Fruit fly (Drosophila melanogaster): ENCODE results near the gene Unc-76.

The Unc-76 gene

dm6 chrX:2070708-2071063 is 9.7 kb upstream of the Unc-76 start (continued):
- peak; percentile 20 for TF ChIP-seq Ravus (GFP tag; IDR thresholded peaks at IDR 0.05)
- peak in 1 of 2 experiments; percentile 24 for TF ChIP-seq Hr78 (GFP tag; optimal IDR thresholded peaks at IDR 0.05)
- TF ChIP-seq CG8359 (GFP tag; optimal IDR thresholded peaks at IDR 0.05; ENCODE audit: borderline replicate concordance), result no peak
- peak; percentile 44 for TF ChIP-seq Myb (GFP tag; optimal IDR thresholded peaks at IDR 0.05)
- no peak for TF ChIP-seq eve (GFP tag; optimal IDR thresholded peaks at IDR 0.05)
- no peak for TF ChIP-seq lov (optimal IDR thresholded peaks at IDR 0.05)
- no peak for TF ChIP-seq lov (GFP tag; IDR thresholded peaks at IDR 0.05)
- peak; percentile 31; the same call in 1 of the 2 replicates for TF ChIP-seq danr (GFP tag; IDR thresholded peaks at IDR 0.05)
- no peak for TF ChIP-seq fru (optimal IDR thresholded peaks at IDR 0.05)
- TF ChIP-seq CG9932 (GFP tag; IDR thresholded peaks at IDR 0.05), result peak; percentile 83
- TF ChIP-seq bsh (GFP tag; optimal IDR thresholded peaks at IDR 0.05), result peak; percentile 31 to 49
- TF ChIP-seq dimm (GFP tag; IDR thresholded peaks at IDR 0.05), result 0 out of 2 replicates have a peak, but pooled peaks have one; percentile 23
- TF ChIP-seq ro (GFP tag; IDR thresholded peaks at IDR 0.05), result 0 out of 2 replicates have a peak, but pooled peaks have one; percentile 44
- TF ChIP-seq ssp (GFP tag; IDR thresholded peaks at IDR 0.05), result peak; percentile 51; the same call in 1 of the 2 replicates
- TF ChIP-seq ash1 (GFP tag; optimal IDR thresholded peaks at IDR 0.05), result no peak
- TF ChIP-seq Lhr (GFP tag; optimal IDR thresholded peaks at IDR 0.05), result no peak
- peak; percentile 58 for TF ChIP-seq Fer3 (tag; optimal IDR thresholded peaks at IDR 0.05)
- peak; percentile 74; the same call in 2 of the 3 replicates for TF ChIP-seq zfh1 (GFP tag; IDR thresholded peaks at IDR 0.05)
- TF ChIP-seq nom (GFP tag; optimal IDR thresholded peaks at IDR 0.05), result peak; percentile 11
- TF ChIP-seq pan (optimal IDR thresholded peaks at IDR 0.05), result no peak
- TF ChIP-seq pan (GFP tag; optimal IDR thresholded peaks at IDR 0.05 in 1 of 2, IDR thresholded peaks at IDR 0.05 in 1 of 2), result peak in 1 of 2 experiments; percentile 74
- TF ChIP-seq CG8765 (GFP tag; IDR thresholded peaks at IDR 0.05), result 0 out of 2 replicates have a peak, but pooled peaks have one; percentile 15
- TF ChIP-seq Jarid2 (GFP tag; optimal IDR thresholded peaks at IDR 0.05), result peak; percentile 11
- peak; percentile 42 for TF ChIP-seq CG18619 (GFP tag; optimal IDR thresholded peaks at IDR 0.05)
- peak; percentile 77 for TF ChIP-seq ind (GFP tag; optimal IDR thresholded peaks at IDR 0.05)
- TF ChIP-seq CG14667 (GFP tag; IDR thresholded peaks at IDR 0.05), result peak; percentile 31; the same call in 1 of the 2 replicates
- TF ChIP-seq unc-4 (GFP tag; IDR thresholded peaks at IDR 0.05; ENCODE audit: partially characterized antibody), result no peak
- TF ChIP-seq GATAe (GFP tag; conservative IDR thresholded peaks at IDR 0.05), result no peak
- peak; percentile 11 for TF ChIP-seq Chrac-16 (GFP tag; optimal IDR thresholded peaks at IDR 0.05)
- peak; percentile 20 for TF ChIP-seq luna (GFP tag; optimal IDR thresholded peaks at IDR 0.05)
- 0 out of 3 replicates have a peak, but pooled peaks have one; percentile 43 for TF ChIP-seq ci (GFP tag; IDR thresholded peaks at IDR 0.05)
- TF ChIP-seq kni (GFP tag; optimal IDR thresholded peaks at IDR 0.05), result peak; percentile 42
- TF ChIP-seq tll (GFP tag; optimal IDR thresholded peaks at IDR 0.05), result no peak
- peak; percentile 42 for TF ChIP-seq tin (GFP tag; optimal IDR thresholded peaks at IDR 0.05)
- no peak for TF ChIP-seq ap (GFP tag; IDR thresholded peaks at IDR 0.05)
- TF ChIP-seq CG12942 (GFP tag; optimal IDR thresholded peaks at IDR 0.05), result peak; percentile 52
- peak; percentile 15 for TF ChIP-seq Abd-B (GFP tag; optimal IDR thresholded peaks at IDR 0.05)
- TF ChIP-seq dmrt11E (tag; optimal IDR thresholded peaks at IDR 0.05), result no peak
- TF ChIP-seq TFAM (GFP tag; optimal IDR thresholded peaks at IDR 0.05), result no peak
- peak; percentile 38 for TF ChIP-seq CG5180 (GFP tag; optimal IDR thresholded peaks at IDR 0.05)
- TF ChIP-seq pita (GFP tag; optimal IDR thresholded peaks at IDR 0.05), result no peak
- peak; percentile 92 for TF ChIP-seq Ets65A (GFP tag)
- no peak for TF ChIP-seq CG4424 (GFP tag; optimal IDR thresholded peaks at IDR 0.05)
- no peak for TF ChIP-seq CG17612 (GFP tag; IDR thresholded peaks at IDR 0.05)
- TF ChIP-seq Mad (GFP tag; optimal IDR thresholded peaks at IDR 0.05), result peak; percentile 14
- TF ChIP-seq CG33213 (GFP tag; optimal IDR thresholded peaks at IDR 0.05), result peak; percentile 11
- TF ChIP-seq E2f1 (GFP tag; IDR thresholded peaks at IDR 0.05), result peak; percentile 41; the same call in 1 of the 2 replicates
- peak; percentile 56 for TF ChIP-seq org-1 (GFP tag; optimal IDR thresholded peaks at IDR 0.05)
- TF ChIP-seq CG8089 (GFP tag; optimal IDR thresholded peaks at IDR 0.05), result peak; percentile 25
- peak; percentile 26 for TF ChIP-seq gcm2 (GFP tag; optimal IDR thresholded peaks at IDR 0.05)
- peak; percentile 56 for TF ChIP-seq CG16863 (GFP tag; optimal IDR thresholded peaks at IDR 0.05)
